Fruit fly (Drosophila melanogaster) whole organism, embryonic: ENCODE measurements around the gene Rpt5.

ENCODE experiments used
- Abd-B ChIP-seq: fragments of 200-800 bp; sonication (Bioruptor generic); optimal IDR thresholded peaks from 2 replicates; lab custom pipeline; 2018; ENCODE audit warnings: missing biosample characterization, mild to moderate bottlenecking, missing genetic modification characterization, moderate library complexity
- Blimp-1 ChIP-seq: fragments of 200-800 bp; sonication (Bioruptor generic); optimal IDR thresholded peaks from 3 replicates; lab custom pipeline; 2018; ENCODE audit warnings: missing biosample characterization, missing genetic modification characterization, mild to moderate bottlenecking, moderate library complexity, missing genetic modification reagents
- BtbVII ChIP-seq: fragments of 200-800 bp; sonication (Bioruptor generic); optimal IDR thresholded peaks from 3 replicates; lab custom pipeline; 2017; ENCODE audit warnings: missing biosample characterization, mild to moderate bottlenecking, missing genetic modification characterization
- Bteb2 ChIP-seq: fragments of 200-800 bp; sonication (Bioruptor generic); optimal IDR thresholded peaks from 2 replicates; lab custom pipeline; 2016; ENCODE audit warnings: missing biosample characterization, missing genetic modification characterization
- CG10654 ChIP-seq: fragments of 200-800 bp; sonication (Bioruptor generic); optimal IDR thresholded peaks from 2 replicates; lab custom pipeline; 2016; ENCODE audit warnings: missing biosample characterization, missing genetic modification characterization
- CG11456 ChIP-seq: fragments of 200-800 bp; sonication (Bioruptor generic); IDR thresholded peaks from 3 replicates; pipeline ENCODE4 v1.3.6; 2022; ENCODE audit warnings: missing biosample characterization, missing genetic modification characterization
- CG12391 ChIP-seq: fragments of 200-800 bp; sonication (Bioruptor generic); optimal IDR thresholded peaks from 3 replicates; lab custom pipeline; 2018; ENCODE audit warnings: missing biosample characterization, mild to moderate bottlenecking, missing genetic modification characterization, moderate library complexity
- CG13123 ChIP-seq: fragments of 200-800 bp; sonication (Bioruptor generic); optimal IDR thresholded peaks from 2 replicates; lab custom pipeline; 2016; ENCODE audit warnings: missing biosample characterization, missing genetic modification characterization
- CG13287 ChIP-seq: fragments of 200-800 bp; sonication (Bioruptor generic); IDR thresholded peaks from 2 replicates; pipeline ENCODE4 v1.3.6; 2022; ENCODE audit warnings: missing biosample characterization, missing genetic modification characterization; ENCODE audit not compliant: partially characterized antibody
- CG13624 ChIP-seq: fragments of 200-800 bp; sonication (Bioruptor generic); optimal IDR thresholded peaks from 2 replicates; lab custom pipeline; 2016; ENCODE audit warnings: missing biosample characterization, missing genetic modification characterization
- CG15696 ChIP-seq: fragments of 200-800 bp; sonication (Bioruptor generic); optimal IDR thresholded peaks from 2 replicates; lab custom pipeline; 2019; ENCODE audit warnings: missing biosample characterization, mild to moderate bottlenecking, missing genetic modification characterization, moderate library complexity
- CG17612 ChIP-seq: fragments of 200-800 bp; sonication (Bioruptor generic); IDR thresholded peaks from 2 replicates; pipeline ENCODE4 v1.3.6; 2022; ENCODE audit warnings: missing biosample characterization, missing genetic modification characterization
- CG18011 ChIP-seq: fragments of 200-800 bp; sonication (Bioruptor generic); optimal IDR thresholded peaks from 2 replicates; lab custom pipeline; 2017; ENCODE audit warnings: missing biosample characterization, missing genetic modification characterization, mild to moderate bottlenecking, moderate library complexity, missing genotype
- CG2202 ChIP-seq: fragments of 200-800 bp; sonication (Bioruptor generic); optimal IDR thresholded peaks from 2 replicates; lab custom pipeline; 2018; ENCODE audit warnings: missing biosample characterization, mild to moderate bottlenecking, missing genetic modification characterization
- CG2889 ChIP-seq: fragments of 200-800 bp; sonication (Bioruptor generic); IDR thresholded peaks from 3 replicates; pipeline ENCODE4 v1.3.6; 2022; ENCODE audit warnings: missing biosample characterization, missing genetic modification characterization
- CG8478 ChIP-seq: fragments of >200 bp; optimal IDR thresholded peaks from 2 replicates; lab custom pipeline; 2018
- CG8765 ChIP-seq: fragments of 200-800 bp; sonication (Bioruptor generic); IDR thresholded peaks from 2 replicates; pipeline ENCODE4 v1.3.6; 2022; ENCODE audit warnings: missing biosample characterization, missing genetic modification characterization
- CG9817 ChIP-seq: fragments of 200-800 bp; sonication (Bioruptor generic); optimal IDR thresholded peaks from 2 replicates; lab custom pipeline; 2018; ENCODE audit warnings: missing biosample characterization, mild to moderate bottlenecking, missing genetic modification characterization, moderate library complexity
- CoRest ChIP-seq: fragments of 200-800 bp; sonication (Bioruptor generic); optimal IDR thresholded peaks from 3 replicates; lab custom pipeline; 2018; ENCODE audit warnings: missing biosample characterization, mild to moderate bottlenecking, missing genetic modification characterization, moderate library complexity
- Dip3 ChIP-seq: fragments of 200-800 bp; sonication (Bioruptor generic); optimal IDR thresholded peaks from 3 replicates; lab custom pipeline; 2016; ENCODE audit warnings: missing biosample characterization, missing genetic modification characterization
- Doc2 ChIP-seq: fragments of 200-800 bp; sonication (Bioruptor generic); IDR thresholded peaks from 2 replicates; pipeline ENCODE4 v1.3.6; 2022; ENCODE audit warnings: missing biosample characterization, missing genetic modification characterization
- Drgx ChIP-seq: fragments of 200-800 bp; sonication (Bioruptor generic); IDR thresholded peaks from 2 replicates; pipeline ENCODE4 v1.3.6; 2022; ENCODE audit warnings: missing biosample characterization, missing genetic modification characterization
- H2.0 ChIP-seq: fragments of 200-800 bp; sonication (Bioruptor generic); IDR thresholded peaks from 2 replicates; pipeline ENCODE4 v1.3.6; 2022; ENCODE audit warnings: missing biosample characterization, missing genetic modification characterization
- HLH3B ChIP-seq: fragments of 200-800 bp; sonication (Bioruptor generic); IDR thresholded peaks from 2 replicates; pipeline ENCODE4 v1.3.6; 2022; ENCODE audit warnings: missing biosample characterization, missing genetic modification characterization
- HLH4C ChIP-seq: fragments of 200-800 bp; sonication (Bioruptor generic); IDR thresholded peaks from 3 replicates; pipeline ENCODE4 v1.3.6; 2022; ENCODE audit warnings: missing biosample characterization, missing genetic modification characterization; ENCODE audit not compliant: partially characterized antibody
- Hr51 ChIP-seq, 2 experiments: fragments of 200-800 bp; sonication (Bioruptor generic); optimal IDR thresholded peaks; 2 replicates in 1 of 2; 3 replicates in 1 of 2; lab custom pipeline; 2016 to 2018; ENCODE audit warnings: missing biosample characterization in 2 of 2, missing genetic modification characterization in 2 of 2, mild to moderate bottlenecking in 1 of 2, moderate library complexity in 1 of 2
- MBD-R2 ChIP-seq: fragments of 200-800 bp; sonication (Bioruptor generic); IDR thresholded peaks from 2 replicates; pipeline ENCODE4 v1.3.6; 2022; ENCODE audit warnings: missing biosample characterization, missing genetic modification characterization
- Myb ChIP-seq: fragments of 200-800 bp; sonication (Bioruptor generic); optimal IDR thresholded peaks from 2 replicates; lab custom pipeline; 2016; ENCODE audit warnings: missing biosample characterization, missing genetic modification characterization
- Neu2 ChIP-seq: fragments of 200-800 bp; sonication (Bioruptor generic); optimal IDR thresholded peaks from 3 replicates; lab custom pipeline; 2016; ENCODE audit warnings: missing biosample characterization, missing genetic modification characterization, borderline replicate concordance
- Oli ChIP-seq: fragments of 200-800 bp; sonication (Bioruptor generic); optimal IDR thresholded peaks from 2 replicates; lab custom pipeline; 2018; ENCODE audit warnings: missing biosample characterization, mild to moderate bottlenecking, missing genetic modification characterization, moderate library complexity
- Sox100B ChIP-seq: fragments of 200-800 bp; sonication (Bioruptor generic); optimal IDR thresholded peaks from 3 replicates; lab custom pipeline; 2018; ENCODE audit warnings: missing biosample characterization, mild to moderate bottlenecking, missing genetic modification characterization
- Spps ChIP-seq: fragments of 200-800 bp; sonication (Bioruptor generic); optimal IDR thresholded peaks from 2 replicates; lab custom pipeline; 2018; ENCODE audit warnings: missing biosample characterization, mild to moderate bottlenecking, missing genetic modification characterization
- amos ChIP-seq: fragments of 200-800 bp; sonication (Bioruptor generic); IDR thresholded peaks from 2 replicates; pipeline ENCODE4 v1.3.6; 2022; ENCODE audit warnings: missing biosample characterization, missing genetic modification characterization; ENCODE audit not compliant: partially characterized antibody
- bab2 ChIP-seq: fragments of 200-800 bp; sonication (Bioruptor generic); optimal IDR thresholded peaks from 2 replicates; lab custom pipeline; 2016; ENCODE audit warnings: missing biosample characterization, missing genetic modification characterization
- caup ChIP-seq: fragments of 200-800 bp; sonication (Bioruptor generic); optimal IDR thresholded peaks from 3 replicates; lab custom pipeline; 2017; ENCODE audit warnings: missing biosample characterization, mild to moderate bottlenecking, missing genetic modification characterization, moderate library complexity; ENCODE audit not compliant: severe bottlenecking
- chm ChIP-seq: fragments of 200-800 bp; sonication (Bioruptor generic); IDR thresholded peaks from 2 replicates; pipeline ENCODE4 v1.3.6; 2022; ENCODE audit warnings: missing biosample characterization, missing genetic modification characterization
- chn ChIP-seq: fragments of 200-800 bp; sonication (Bioruptor generic); optimal IDR thresholded peaks from 2 replicates; lab custom pipeline; 2016; ENCODE audit warnings: missing biosample characterization, missing genetic modification characterization
- cwo ChIP-seq: fragments of 200-800 bp; sonication (Bioruptor generic); optimal IDR thresholded peaks from 3 replicates; lab custom pipeline; 2017; ENCODE audit warnings: missing biosample characterization, missing genetic modification characterization, mild to moderate bottlenecking, moderate library complexity, missing genetic modification reagents
- dimm ChIP-seq: fragments of 200-800 bp; sonication (Bioruptor generic); IDR thresholded peaks from 2 replicates; pipeline ENCODE4 v1.3.6; 2022; ENCODE audit warnings: missing biosample characterization, missing genetic modification characterization
- ewg ChIP-seq: fragments of 200-800 bp; sonication (Bioruptor generic); optimal IDR thresholded peaks from 3 replicates; lab custom pipeline; 2017; ENCODE audit warnings: mild to moderate bottlenecking, missing biosample characterization, missing genetic modification reagents, missing genetic modification characterization
- fd64A ChIP-seq: fragments of 200-800 bp; sonication (Bioruptor generic); optimal IDR thresholded peaks from 3 replicates; lab custom pipeline; 2018; ENCODE audit warnings: missing biosample characterization, mild to moderate bottlenecking, missing genetic modification characterization
- gcm ChIP-seq: fragments of 200-800 bp; sonication (Bioruptor generic); optimal IDR thresholded peaks from 2 replicates; lab custom pipeline; 2019; ENCODE audit warnings: missing biosample characterization, mild to moderate bottlenecking, missing genetic modification characterization, moderate library complexity
- gfzf ChIP-seq: fragments of 200-800 bp; sonication (Bioruptor generic); optimal IDR thresholded peaks from 2 replicates; lab custom pipeline; 2016; ENCODE audit warnings: missing biosample characterization, mild to moderate bottlenecking, missing genetic modification characterization, moderate library complexity
- h ChIP-seq: fragments of >200 bp; optimal IDR thresholded peaks from 2 replicates; lab custom pipeline; 2017
- ken ChIP-seq: fragments of 200-800 bp; sonication (Bioruptor generic); IDR thresholded peaks from 3 replicates; pipeline ENCODE4 v1.3.6; 2022; ENCODE audit warnings: missing biosample characterization, missing genetic modification characterization
- knrl ChIP-seq: fragments of 200-800 bp; sonication (Bioruptor generic); IDR thresholded peaks from 3 replicates; pipeline ENCODE4 v1.3.6; 2022; ENCODE audit warnings: missing biosample characterization, missing genetic modification characterization; ENCODE audit not compliant: partially characterized antibody
- nmo ChIP-seq: fragments of 200-800 bp; sonication (Bioruptor generic); optimal IDR thresholded peaks from 2 replicates; lab custom pipeline; 2018; ENCODE audit warnings: missing biosample characterization, mild to moderate bottlenecking, missing genetic modification characterization, moderate library complexity
- pan ChIP-seq, 4 experiments: fragments of >200 bp in 3 of 4; fragments of 200-800 bp in 1 of 4; sonication (Bioruptor generic) in 1 of 4; optimal IDR thresholded peaks in 3 of 4; IDR thresholded peaks in 1 of 4; 2 replicates each; pipeline versions ENCODE4 v1.3.6 to Lab custom; 2017 to 2022; ENCODE audit warnings: missing biosample characterization in 2 of 4, missing genetic modification characterization in 2 of 4, mixed read lengths in 1 of 4
- shn ChIP-seq: fragments of 200-800 bp; sonication (Bioruptor generic); optimal IDR thresholded peaks from 3 replicates; lab custom pipeline; 2016; ENCODE audit warnings: missing biosample characterization, missing genetic modification characterization
- stwl ChIP-seq: fragments of 200-800 bp; sonication (Bioruptor generic); optimal IDR thresholded peaks from 3 replicates; lab custom pipeline; 2018; ENCODE audit warnings: missing biosample characterization, mild to moderate bottlenecking, missing genetic modification characterization, moderate library complexity
- trh ChIP-seq: fragments of 200-800 bp; sonication (Bioruptor generic); optimal IDR thresholded peaks from 2 replicates; lab custom pipeline; 2016; ENCODE audit warnings: missing biosample characterization, missing genetic modification characterization

Rpt5 gene

DNA sequence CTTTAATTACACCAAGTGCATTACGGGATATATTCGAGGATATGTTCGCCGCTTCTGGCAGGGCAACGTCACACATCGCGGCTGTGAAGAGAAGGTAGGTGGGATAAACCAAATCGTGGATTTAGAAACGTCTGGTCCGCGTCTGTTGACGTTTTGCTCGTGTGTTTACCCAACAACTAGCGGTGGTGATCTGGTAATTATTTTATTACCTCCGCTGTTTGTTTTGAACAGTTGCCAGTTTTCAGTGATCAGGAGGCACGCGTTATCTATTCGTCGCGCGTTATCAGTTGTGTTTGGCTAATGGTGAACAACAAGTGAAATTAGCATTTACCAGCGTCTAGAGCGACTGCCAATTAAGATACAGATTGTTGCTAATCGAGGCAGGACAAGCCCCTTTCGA, 23.6 kb upstream of the Rpt5 start (continued):
- TF ChIP-seq ewg (GFP tag; lab: Kevin White, UChicago) = no peak
- no peak for TF ChIP-seq HLH4C (GFP tag; lab: Robert Waterston, UW)
- no peak for TF ChIP-seq CG12391 (tag; lab: Kevin White, UChicago)
- no peak for TF ChIP-seq trh (GFP tag; lab: Kevin White, UChicago)
- TF ChIP-seq CG18011 = no peak
- TF ChIP-seq Bteb2 (GFP tag; lab: Kevin White, UChicago) = no peak
- no peak for TF ChIP-seq Sox100B
- no peak for TF ChIP-seq nmo
- TF ChIP-seq amos (GFP tag; lab: Robert Waterston, UW) = no peak
- TF ChIP-seq Dip3 (GFP tag; lab: Kevin White, UChicago) = no peak
- TF ChIP-seq shn (GFP tag; lab: Kevin White, UChicago) = no peak
- peak; percentile 78 for TF ChIP-seq caup (GFP tag; lab: Kevin White, UChicago)
- TF ChIP-seq CG13624 (GFP tag; lab: Kevin White, UChicago) = no peak
- TF ChIP-seq CG8478 (lab: Kevin White, UChicago) = no peak
- TF ChIP-seq gcm (GFP tag; lab: Kevin White, UChicago) = no peak
- TF ChIP-seq Doc2 (GFP tag; lab: Robert Waterston, UW) = no peak
- TF ChIP-seq knrl (GFP tag; lab: Robert Waterston, UW) = no peak
- no peak for TF ChIP-seq H2.0 (GFP tag; lab: Robert Waterston, UW)
- TF ChIP-seq Hr51 (GFP tag; optimal IDR thresholded peaks at IDR 0.05; lab: Kevin White, UChicago) = peak in 1 of 2 experiments; percentile 12
- no peak for TF ChIP-seq Neu2 (GFP tag; lab: Kevin White, UChicago)
- peak; percentile 77 for TF ChIP-seq BtbVII
- TF ChIP-seq Abd-B (GFP tag; lab: Kevin White, UChicago) = no peak
- TF ChIP-seq MBD-R2 (GFP tag; lab: Robert Waterston, UW) = no peak
- peak; percentile 30 for TF ChIP-seq CG15696
- TF ChIP-seq bab2 (GFP tag; lab: Kevin White, UChicago) = no peak
- TF ChIP-seq chm (GFP tag; lab: Robert Waterston, UW) = no peak
- no peak for TF ChIP-seq gfzf
- no peak for TF ChIP-seq CG17612
- TF ChIP-seq CG8765 (GFP tag; lab: Robert Waterston, UW) = no peak
- TF ChIP-seq pan (optimal IDR thresholded peaks at IDR 0.05; lab: Kevin White, UChicago) = no peak
- no peak for TF ChIP-seq pan (GFP tag; optimal IDR thresholded peaks at IDR 0.05 in 1 of 2, IDR thresholded peaks at IDR 0.05 in 1 of 2)
- TF ChIP-seq CG13287 = no peak
- TF ChIP-seq CG11456 (GFP tag; lab: Robert Waterston, UW) = no peak; the same call in 2 of the 3 replicates
- TF ChIP-seq chn = no peak
- TF ChIP-seq Drgx = no peak
- peak; percentile 14 for TF ChIP-seq Blimp-1
- TF ChIP-seq h (lab: Kevin White, UChicago) = no peak
- no peak for TF ChIP-seq Myb (GFP tag; lab: Kevin White, UChicago)
- peak; percentile 27 for TF ChIP-seq cwo (GFP tag; lab: Kevin White, UChicago)
- no peak for TF ChIP-seq CG13123 (GFP tag; lab: Kevin White, UChicago)
- peak; percentile 19 for TF ChIP-seq fd64A (GFP tag; lab: Kevin White, UChicago)
- TF ChIP-seq CG9817 (tag; lab: Kevin White, UChicago) = no peak
- TF ChIP-seq CG2889 (GFP tag; lab: Robert Waterston, UW) = no peak
- TF ChIP-seq stwl (tag; lab: Kevin White, UChicago) = no peak
- no peak for TF ChIP-seq Oli (tag; lab: Kevin White, UChicago)
- no peak; the same call in 1 of the 2 replicates for TF ChIP-seq HLH3B (GFP tag; lab: Robert Waterston, UW)
- no peak for TF ChIP-seq ken (GFP tag; lab: Robert Waterston, UW)
- no peak for TF ChIP-seq CoRest (tag; lab: Kevin White, UChicago)
- no peak for TF ChIP-seq Spps
- no peak for TF ChIP-seq dimm (GFP tag; lab: Robert Waterston, UW)
- no peak for TF ChIP-seq CG10654 (GFP tag; lab: Kevin White, UChicago)
- TF ChIP-seq CG2202 (tag; lab: Kevin White, UChicago) = no peak
